Fruit fly (Drosophila melanogaster): ENCODE measurements around the gene Ptp61F.

Ptp61F gene

dm6 chr3L:1352065-1352464 lies 123.0 kb downstream of the Ptp61F start (continued):
- no peak for TF ChIP-seq CG12104 (GFP tag; optimal IDR thresholded peaks at IDR 0.05)
- no peak; the same call in 1 of the 2 replicates for TF ChIP-seq CG11696 (GFP tag; IDR thresholded peaks at IDR 0.05)
- peak; percentile 40 for TF ChIP-seq sug (tag; optimal IDR thresholded peaks at IDR 0.05)
- TF ChIP-seq vnd (GFP tag; IDR thresholded peaks at IDR 0.05; ENCODE audit: partially characterized antibody), result peak; percentile 80
- peak; percentile 48 for TF ChIP-seq CG12744 (GFP tag; optimal IDR thresholded peaks at IDR 0.05)
- TF ChIP-seq pum (GFP tag; optimal IDR thresholded peaks at IDR 0.05), result no peak
- peak; percentile 57 for TF ChIP-seq CG10267 (tag; optimal IDR thresholded peaks at IDR 0.05)
- no peak for TF ChIP-seq CG6765 (GFP tag; optimal IDR thresholded peaks at IDR 0.05)
- TF ChIP-seq sima (GFP tag; optimal IDR thresholded peaks at IDR 0.05), result no peak
- TF ChIP-seq br (optimal IDR thresholded peaks at IDR 0.05), result no peak
- peak; percentile 32 for TF ChIP-seq Sry-β (GFP tag; optimal IDR thresholded peaks at IDR 0.05)
- no peak for TF ChIP-seq Optix (GFP tag; IDR thresholded peaks at IDR 0.05)
- TF ChIP-seq ci (GFP tag; IDR thresholded peaks at IDR 0.05), result peak; percentile 82
- TF ChIP-seq sc (optimal IDR thresholded peaks at IDR 0.05), result no peak
- TF ChIP-seq sc (GFP tag; optimal IDR thresholded peaks at IDR 0.05), result no peak
- no peak for TF ChIP-seq gt (GFP tag; IDR thresholded peaks at IDR 0.05)
- no peak for TF ChIP-seq CG11723 (GFP tag; optimal IDR thresholded peaks at IDR 0.05)
- peak; percentile 36 for TF ChIP-seq NfI (GFP tag; optimal IDR thresholded peaks at IDR 0.05)
- no peak for TF ChIP-seq CG7928 (GFP tag; optimal IDR thresholded peaks at IDR 0.05)
- no peak for TF ChIP-seq CG9609 (GFP tag; optimal IDR thresholded peaks at IDR 0.05)
- TF ChIP-seq CG32767 (GFP tag; IDR thresholded peaks at IDR 0.05), result no peak
- TF ChIP-seq gsb-n (tag; optimal IDR thresholded peaks at IDR 0.05), result peak; percentile 19
- TF ChIP-seq Hey (tag; optimal IDR thresholded peaks at IDR 0.05), result no peak
- no peak for TF ChIP-seq esg (GFP tag; conservative IDR thresholded peaks at IDR 0.05)
- TF ChIP-seq CG9876 (GFP tag; optimal IDR thresholded peaks at IDR 0.05), result no peak
- peak; percentile 3 to 30 for TF ChIP-seq chif (GFP tag; optimal IDR thresholded peaks at IDR 0.05)
- TF ChIP-seq CG9932 (GFP tag; IDR thresholded peaks at IDR 0.05), result peak; percentile 51
- no peak for TF ChIP-seq Six4 (GFP tag; optimal IDR thresholded peaks at IDR 0.05)
- peak; percentile 84 for TF ChIP-seq zen2 (GFP tag; IDR thresholded peaks at IDR 0.05; ENCODE audit: partially characterized antibody)
- TF ChIP-seq HLHmδ (GFP tag; optimal IDR thresholded peaks at IDR 0.05), result no peak
- no peak for TF ChIP-seq cwo (GFP tag; optimal IDR thresholded peaks at IDR 0.05)
- peak; percentile 70 for TF ChIP-seq HmgZ (tag; optimal IDR thresholded peaks at IDR 0.05)
- TF ChIP-seq CG17328 (GFP tag; IDR thresholded peaks at IDR 0.05), result peak; percentile 21; the same call in 1 of the 2 replicates
- TF ChIP-seq CG1832 (GFP tag; optimal IDR thresholded peaks at IDR 0.05), result no peak
- peak; percentile 40; the same call in 2 of the 3 replicates for TF ChIP-seq CG17361 (GFP tag; IDR thresholded peaks at IDR 0.05)
- peak; percentile 30 for TF ChIP-seq CG5180 (GFP tag; optimal IDR thresholded peaks at IDR 0.05)
- peak; percentile 85 for TF ChIP-seq knrl (GFP tag; IDR thresholded peaks at IDR 0.05; ENCODE audit: partially characterized antibody)
- TF ChIP-seq Xbp1 (GFP tag; optimal IDR thresholded peaks at IDR 0.05), result peak; percentile 28
- no peak for TF ChIP-seq ken (GFP tag; IDR thresholded peaks at IDR 0.05)
- TF ChIP-seq dmrt99B (tag; optimal IDR thresholded peaks at IDR 0.05), result peak; percentile 45
- TF ChIP-seq CG15011 (GFP tag; optimal IDR thresholded peaks at IDR 0.05), result no peak
- peak; percentile 71 for TF ChIP-seq Ets65A (GFP tag)
- no peak for TF ChIP-seq Usf (GFP tag; optimal IDR thresholded peaks at IDR 0.05)
- peak; percentile 27; the same call in 1 of the 2 replicates for TF ChIP-seq stc (GFP tag; IDR thresholded peaks at IDR 0.05)
- no peak for TF ChIP-seq CG11085 (GFP tag; IDR thresholded peaks at IDR 0.05)
- no peak for TF ChIP-seq usp (GFP tag; optimal IDR thresholded peaks at IDR 0.05)
- TF ChIP-seq slbo (GFP tag; IDR thresholded peaks at IDR 0.05), result peak; percentile 39; the same call in 1 of the 2 replicates
- TF ChIP-seq eve (GFP tag; optimal IDR thresholded peaks at IDR 0.05), result no peak
- no peak for TF ChIP-seq jing (GFP tag; optimal IDR thresholded peaks at IDR 0.05)
- no peak for TF ChIP-seq wdn (GFP tag; IDR thresholded peaks at IDR 0.05)
- peak; percentile 48 for TF ChIP-seq D19A (tag; optimal IDR thresholded peaks at IDR 0.05)
- TF ChIP-seq CG3995 (GFP tag; optimal IDR thresholded peaks at IDR 0.05), result peak; percentile 84

Measured in whole organism, embryonic.